Worm (Caenorhabditis elegans) whole organism, L4 larva: ENCODE data around the gene K10C8.4.

Experiments
- ceh-82 ChIP-seq: sonication (generic microtip); optimal IDR thresholded peaks from 2 replicates; lab custom pipeline; 2017; ENCODE audit warnings: missing biosample characterization, missing genetic modification characterization
- nhr-237 ChIP-seq: sonication (generic microtip); optimal IDR thresholded peaks from 2 replicates; lab custom pipeline; 2017; ENCODE audit warnings: missing biosample characterization, missing genetic modification characterization
- nhr-76 ChIP-seq: fragments of 150-350 bp; optimal IDR thresholded peaks from 2 replicates; lab custom pipeline; 2014; ENCODE audit warnings: missing biosample characterization, missing genetic modification characterization
- nhr-77 ChIP-seq: fragments of 150-350 bp; optimal IDR thresholded peaks from 2 replicates; lab custom pipeline; 2014; ENCODE audit warnings: missing biosample characterization, missing genetic modification characterization
- pha-4 ChIP-seq, 2 experiments: fragments of 150-350 bp in 1 of 2; fragments of 200-800 bp in 1 of 2; sonication (Bioruptor generic) in 1 of 2; IDR thresholded peaks in 1 of 2; optimal IDR thresholded peaks in 1 of 2; 2 replicates each; pipeline versions ENCODE4 v1.3.6 to Lab custom; 2014 to 2022; ENCODE audit warnings: missing genetic modification characterization in 2 of 2, missing genetic modification reagents in 2 of 2, missing biosample characterization in 1 of 2, missing compliant biosample characterization in 1 of 2

DNA sequence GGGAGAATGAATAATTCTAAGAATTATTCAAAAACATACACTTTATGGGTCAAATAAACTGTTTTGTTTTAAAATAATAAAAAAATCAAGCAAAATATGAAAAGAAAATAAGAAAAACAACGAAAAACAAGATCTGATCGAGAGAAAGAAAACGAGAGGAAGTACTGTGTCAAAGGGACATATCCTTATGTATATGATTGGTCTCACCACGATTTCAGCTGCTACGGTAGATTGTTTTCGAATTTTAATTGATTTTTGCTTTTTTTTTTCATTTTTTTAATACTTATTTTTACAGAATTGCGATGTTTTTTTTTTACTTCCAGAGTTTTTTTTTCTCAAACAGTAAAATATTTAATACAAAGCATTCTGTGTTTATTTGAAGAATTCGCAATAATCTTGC lies 722 bp downstream of the K10C8.4 start:
- TF ChIP-seq nhr-237 (tag; lab: Kevin White, UChicago) (no peak), nhr-76 (tag; lab: Kevin White, UChicago) (no peak), ceh-82 (tag; lab: Kevin White, UChicago) (no peak), pha-4 (GFP tag; IDR thresholded peaks at IDR 0.05; lab: Robert Waterston, UW) (no peak), pha-4 (tag; optimal IDR thresholded peaks at IDR 0.05; lab: Kevin White, UChicago) (no peak), nhr-77 (tag; lab: Kevin White, UChicago) (no peak)
